Fruit fly (Drosophila melanogaster) whole organism, embryonic: ENCODE data around the gene sws.

Experiments used
- C15 ChIP-seq: fragments of 200-800 bp; sonication (Bioruptor generic); IDR thresholded peaks from 3 replicates; pipeline ENCODE4 v1.3.6; 2022; ENCODE audit warnings: missing biosample characterization, missing genetic modification characterization
- CG13123 ChIP-seq: fragments of 200-800 bp; sonication (Bioruptor generic); optimal IDR thresholded peaks from 2 replicates; lab custom pipeline; 2016; ENCODE audit warnings: missing biosample characterization, missing genetic modification characterization
- CG14860 ChIP-seq: fragments of 200-800 bp; sonication (Bioruptor generic); IDR thresholded peaks from 3 replicates; pipeline ENCODE4 v1.3.6; 2022; ENCODE audit warnings: missing biosample characterization, missing genetic modification characterization; ENCODE audit not compliant: partially characterized antibody
- CG14965 ChIP-seq: fragments of 200-800 bp; sonication (Bioruptor generic); optimal IDR thresholded peaks from 2 replicates; lab custom pipeline; 2016; ENCODE audit warnings: missing biosample characterization, missing genetic modification characterization, borderline replicate concordance
- CG15011 ChIP-seq: fragments of 200-800 bp; sonication (Bioruptor generic); optimal IDR thresholded peaks from 3 replicates; lab custom pipeline; 2018; ENCODE audit warnings: missing biosample characterization, mild to moderate bottlenecking, missing genetic modification characterization
- CG18011 ChIP-seq: fragments of 200-800 bp; sonication (Bioruptor generic); optimal IDR thresholded peaks from 2 replicates; lab custom pipeline; 2017; ENCODE audit warnings: missing biosample characterization, missing genetic modification characterization, mild to moderate bottlenecking, moderate library complexity, missing genotype
- CG18599 ChIP-seq: fragments of 200-800 bp; sonication (Bioruptor generic); optimal IDR thresholded peaks from 3 replicates; lab custom pipeline; 2017; ENCODE audit warnings: missing biosample characterization, missing genetic modification characterization, mild to moderate bottlenecking, moderate library complexity, missing genetic modification reagents
- CG2712 ChIP-seq: fragments of 200-800 bp; optimal IDR thresholded peaks from 3 replicates; lab custom pipeline; 2019; ENCODE audit warnings: missing biosample characterization, mild to moderate bottlenecking, missing genetic modification characterization, moderate library complexity
- CG3838 ChIP-seq: fragments of 200-800 bp; sonication (Bioruptor generic); optimal IDR thresholded peaks from 3 replicates; lab custom pipeline; 2016; ENCODE audit warnings: missing biosample characterization, missing genetic modification characterization
- CG4730 ChIP-seq: fragments of 200-800 bp; sonication (Bioruptor generic); IDR thresholded peaks from 2 replicates; pipeline ENCODE4 v1.3.6; 2022; ENCODE audit warnings: missing biosample characterization, missing genetic modification characterization
- CG4854 ChIP-seq: fragments of 200-800 bp; sonication (Bioruptor generic); optimal IDR thresholded peaks from 2 replicates; lab custom pipeline; 2016; ENCODE audit warnings: missing biosample characterization, missing genetic modification characterization, inconsistent platforms
- CG8478 ChIP-seq: fragments of >200 bp; optimal IDR thresholded peaks from 2 replicates; lab custom pipeline; 2018
- CG8765 ChIP-seq: fragments of 200-800 bp; sonication (Bioruptor generic); IDR thresholded peaks from 2 replicates; pipeline ENCODE4 v1.3.6; 2022; ENCODE audit warnings: missing biosample characterization, missing genetic modification characterization
- CG8924 ChIP-seq: fragments of 200-800 bp; optimal IDR thresholded peaks from 3 replicates; lab custom pipeline; 2019; ENCODE audit warnings: missing biosample characterization, mild to moderate bottlenecking, missing genetic modification characterization, moderate library complexity
- CG9727 ChIP-seq: fragments of 200-800 bp; sonication (Bioruptor generic); optimal IDR thresholded peaks from 3 replicates; lab custom pipeline; 2017; ENCODE audit warnings: missing biosample characterization, mild to moderate bottlenecking, missing genetic modification characterization
- Fer2 ChIP-seq: fragments of 200-800 bp; sonication (Bioruptor generic); optimal IDR thresholded peaks from 2 replicates; lab custom pipeline; 2018; ENCODE audit warnings: missing biosample characterization, mild to moderate bottlenecking, missing genetic modification characterization, moderate library complexity
- Fer3 ChIP-seq: fragments of 200-800 bp; sonication (Bioruptor generic); optimal IDR thresholded peaks from 2 replicates; lab custom pipeline; 2018; ENCODE audit warnings: missing biosample characterization, mild to moderate bottlenecking, missing genetic modification characterization, moderate library complexity
- Gsc ChIP-seq: fragments of 200-800 bp; sonication (Bioruptor generic); IDR thresholded peaks from 2 replicates; pipeline ENCODE4 v1.3.6; 2022; ENCODE audit warnings: missing biosample characterization, missing genetic modification characterization
- Gug ChIP-seq: fragments of 200-800 bp; sonication (Bioruptor generic); IDR thresholded peaks from 4 replicates; pipeline ENCODE4 v1.3.6; 2022; ENCODE audit warnings: missing biosample characterization, missing genetic modification characterization
- HLHmδ ChIP-seq: fragments of 200-800 bp; sonication (Bioruptor generic); optimal IDR thresholded peaks from 2 replicates; lab custom pipeline; 2018; ENCODE audit warnings: missing biosample characterization, mild to moderate bottlenecking, missing genetic modification characterization, moderate library complexity
- Neu2 ChIP-seq: fragments of 200-800 bp; sonication (Bioruptor generic); optimal IDR thresholded peaks from 3 replicates; lab custom pipeline; 2016; ENCODE audit warnings: missing biosample characterization, missing genetic modification characterization, borderline replicate concordance
- PHDP ChIP-seq: fragments of 200-800 bp; sonication (Bioruptor generic); optimal IDR thresholded peaks from 3 replicates; lab custom pipeline; 2018; ENCODE audit warnings: missing biosample characterization, mild to moderate bottlenecking, missing genetic modification characterization, moderate library complexity
- Sry-β ChIP-seq: fragments of 200-800 bp; sonication (Bioruptor generic); optimal IDR thresholded peaks from 2 replicates; lab custom pipeline; 2018; ENCODE audit warnings: missing biosample characterization, mild to moderate bottlenecking, missing genetic modification characterization, moderate library complexity
- Tbp ChIP-seq: fragments of >200 bp; optimal IDR thresholded peaks from 2 replicates; lab custom pipeline; 2018; ENCODE audit warnings: missing biosample characterization, missing genetic modification characterization
- Xrp1 ChIP-seq: fragments of 200-800 bp; sonication (Bioruptor generic); IDR thresholded peaks from 2 replicates; pipeline ENCODE4 v1.3.6; 2022; ENCODE audit warnings: missing biosample characterization, missing genetic modification characterization
- ap ChIP-seq: fragments of 200-800 bp; sonication (Bioruptor generic); IDR thresholded peaks from 2 replicates; pipeline ENCODE4 v1.3.6; 2022; ENCODE audit warnings: missing biosample characterization, missing genetic modification characterization
- ara ChIP-seq: fragments of 200-800 bp; sonication (Bioruptor generic); IDR thresholded peaks from 2 replicates; pipeline ENCODE4 v1.3.6; 2022; ENCODE audit warnings: missing biosample characterization, missing genetic modification characterization
- bab2 ChIP-seq: fragments of 200-800 bp; sonication (Bioruptor generic); optimal IDR thresholded peaks from 2 replicates; lab custom pipeline; 2016; ENCODE audit warnings: missing biosample characterization, missing genetic modification characterization
- btn ChIP-seq: fragments of 200-800 bp; sonication (Bioruptor generic); optimal IDR thresholded peaks from 2 replicates; lab custom pipeline; 2016; ENCODE audit warnings: missing biosample characterization, missing genetic modification characterization
- cg ChIP-seq: fragments of 200-800 bp; sonication (Bioruptor generic); optimal IDR thresholded peaks from 3 replicates; lab custom pipeline; 2019; ENCODE audit warnings: missing biosample characterization, mild to moderate bottlenecking, missing genetic modification characterization, moderate library complexity
- ci ChIP-seq: fragments of 200-800 bp; sonication (Bioruptor generic); IDR thresholded peaks from 3 replicates; pipeline ENCODE4 v1.3.6; 2022; ENCODE audit warnings: missing biosample characterization, missing genetic modification characterization
- dmrt11E ChIP-seq: fragments of 200-800 bp; sonication (Bioruptor generic); optimal IDR thresholded peaks from 3 replicates; lab custom pipeline; 2018; ENCODE audit warnings: missing biosample characterization, mild to moderate bottlenecking, missing genetic modification characterization, moderate library complexity
- dmrt99B ChIP-seq: fragments of 200-800 bp; sonication (Bioruptor generic); optimal IDR thresholded peaks from 2 replicates; lab custom pipeline; 2018; ENCODE audit warnings: missing biosample characterization, mild to moderate bottlenecking, missing genetic modification characterization, moderate library complexity
- fd64A ChIP-seq: fragments of 200-800 bp; sonication (Bioruptor generic); optimal IDR thresholded peaks from 3 replicates; lab custom pipeline; 2018; ENCODE audit warnings: missing biosample characterization, mild to moderate bottlenecking, missing genetic modification characterization
- fd96Cb ChIP-seq: fragments of 200-800 bp; sonication (Bioruptor generic); optimal IDR thresholded peaks from 2 replicates; lab custom pipeline; 2018; ENCODE audit warnings: missing biosample characterization, mild to moderate bottlenecking, missing genetic modification characterization, moderate library complexity
- gt ChIP-seq: fragments of 200-800 bp; sonication (Bioruptor generic); IDR thresholded peaks from 2 replicates; pipeline ENCODE4 v1.3.6; 2022; ENCODE audit warnings: missing biosample characterization, missing genetic modification characterization
- h ChIP-seq: fragments of >200 bp; optimal IDR thresholded peaks from 2 replicates; lab custom pipeline; 2017
- ken ChIP-seq: fragments of 200-800 bp; sonication (Bioruptor generic); IDR thresholded peaks from 3 replicates; pipeline ENCODE4 v1.3.6; 2022; ENCODE audit warnings: missing biosample characterization, missing genetic modification characterization
- klu ChIP-seq: fragments of 200-800 bp; sonication (Bioruptor generic); IDR thresholded peaks from 2 replicates; pipeline ENCODE4 v1.3.6; 2022; ENCODE audit warnings: missing biosample characterization, missing genetic modification characterization
- maf-S ChIP-seq: fragments of 200-800 bp; sonication (Bioruptor generic); optimal IDR thresholded peaks from 2 replicates; lab custom pipeline; 2016; ENCODE audit warnings: missing biosample characterization, missing genetic modification characterization
- mam ChIP-seq: fragments of 200-800 bp; sonication (Bioruptor generic); optimal IDR thresholded peaks from 3 replicates; lab custom pipeline; 2016; ENCODE audit warnings: missing biosample characterization, missing genetic modification characterization
- nerfin-2 ChIP-seq: fragments of 200-800 bp; sonication (Bioruptor generic); IDR thresholded peaks from 2 replicates; pipeline ENCODE4 v1.3.6; 2022; ENCODE audit warnings: missing biosample characterization, missing genetic modification characterization; ENCODE audit not compliant: partially characterized antibody
- pb ChIP-seq: fragments of 200-800 bp; sonication (Bioruptor generic); optimal IDR thresholded peaks from 3 replicates; lab custom pipeline; 2016; ENCODE audit warnings: missing biosample characterization, missing genetic modification characterization
- pfk ChIP-seq: fragments of 200-800 bp; sonication (Bioruptor generic); optimal IDR thresholded peaks from 2 replicates; lab custom pipeline; 2018; ENCODE audit warnings: missing biosample characterization, mild to moderate bottlenecking, missing genetic modification characterization, moderate library complexity
- rib ChIP-seq: fragments of 200-800 bp; sonication (Bioruptor generic); IDR thresholded peaks from 2 replicates; pipeline ENCODE4 v1.3.6; 2022; ENCODE audit warnings: missing biosample characterization, missing genetic modification characterization
- sc ChIP-seq, 3 experiments: fragments of >200 bp in 2 of 3; fragments of 200-800 bp in 1 of 3; sonication (Bioruptor generic) in 1 of 3; optimal IDR thresholded peaks; 2 replicates in 2 of 3; 3 replicates in 1 of 3; lab custom pipeline; 2017; ENCODE audit warnings: mild to moderate bottlenecking in 1 of 3, missing biosample characterization in 1 of 3, missing genetic modification characterization in 1 of 3, missing genetic modification reagents in 1 of 3
- seq ChIP-seq: fragments of 200-800 bp; sonication (Bioruptor generic); IDR thresholded peaks from 2 replicates; pipeline ENCODE4 v1.3.6; 2022; ENCODE audit warnings: missing biosample characterization, missing genetic modification characterization
- ssp ChIP-seq: fragments of 200-800 bp; sonication (Bioruptor generic); IDR thresholded peaks from 2 replicates; pipeline ENCODE4 v1.3.6; 2022; ENCODE audit warnings: missing biosample characterization, missing genetic modification characterization
- trh ChIP-seq: fragments of 200-800 bp; sonication (Bioruptor generic); optimal IDR thresholded peaks from 2 replicates; lab custom pipeline; 2016; ENCODE audit warnings: missing biosample characterization, missing genetic modification characterization
- ttk ChIP-seq: fragments of 200-800 bp; sonication (Bioruptor generic); IDR thresholded peaks from 2 replicates; pipeline ENCODE4 v2.1.2; 2022; ENCODE audit warnings: missing biosample characterization, missing genetic modification characterization
- unc-4 ChIP-seq: fragments of 200-800 bp; sonication (Bioruptor generic); IDR thresholded peaks from 2 replicates; pipeline ENCODE4 v1.3.6; 2022; ENCODE audit warnings: missing biosample characterization, missing genetic modification characterization; ENCODE audit not compliant: partially characterized antibody

Gene sws

dm6 chrX:7968215-7968799 lies at the start of gene sws (continued):
- TF ChIP-seq C15 (GFP tag; lab: Robert Waterston, UW) (no peak), CG3838 (GFP tag; lab: Kevin White, UChicago) (no peak), Xrp1 (GFP tag; lab: Robert Waterston, UW) (no peak; the same call in 1 of the 2 replicates), CG14860 (GFP tag; lab: Robert Waterston, UW) (peak; percentile 67), Tbp (GFP tag; lab: Kevin White, UChicago) (no peak), CG9727 (peak; percentile 57), CG18011 (GFP tag; lab: Kevin White, UChicago) (peak; percentile 8), ara (GFP tag; lab: Robert Waterston, UW) (no peak), ci (GFP tag; lab: Robert Waterston, UW) (no peak), fd64A (GFP tag; lab: Kevin White, UChicago) (no peak), ssp (GFP tag; lab: Robert Waterston, UW) (no peak), cg (GFP tag; lab: Kevin White, UChicago) (no peak), ttk (GFP tag; lab: Robert Waterston, UW) (no peak), Gsc (GFP tag; lab: Robert Waterston, UW) (no peak), Neu2 (no peak), seq (GFP tag; lab: Robert Waterston, UW) (no peak), pfk (GFP tag; lab: Kevin White, UChicago) (no peak), ken (GFP tag; lab: Robert Waterston, UW) (no peak), CG8478 (lab: Kevin White, UChicago) (no peak), PHDP (tag; lab: Kevin White, UChicago) (peak; percentile 53), Gug (GFP tag; lab: Robert Waterston, UW) (no peak), bab2 (GFP tag; lab: Kevin White, UChicago) (no peak), h (lab: Kevin White, UChicago) (no peak), mam (GFP tag; lab: Kevin White, UChicago) (no peak), HLHmδ (no peak), ap (no peak), CG4730 (no peak), dmrt11E (tag; lab: Kevin White, UChicago) (peak; percentile 27), CG13123 (no peak), CG14965 (GFP tag; lab: Kevin White, UChicago) (no peak), maf-S (GFP tag; lab: Kevin White, UChicago) (no peak), Fer2 (tag; lab: Kevin White, UChicago) (peak; percentile 19), rib (GFP tag; lab: Robert Waterston, UW) (no peak), CG8924 (tag; lab: Kevin White, UChicago) (peak; percentile 45), CG15011 (GFP tag; lab: Kevin White, UChicago) (no peak), klu (GFP tag; lab: Robert Waterston, UW) (no peak), pb (GFP tag; lab: Kevin White, UChicago) (no peak), btn (GFP tag; lab: Kevin White, UChicago) (no peak), CG8765 (GFP tag; lab: Robert Waterston, UW) (no peak), nerfin-2 (GFP tag; lab: Robert Waterston, UW) (peak; percentile 41; the same call in 1 of the 2 replicates), fd96Cb (tag; lab: Kevin White, UChicago) (peak; percentile 31), CG4854 (GFP tag; lab: Kevin White, UChicago) (no peak), gt (no peak), trh (GFP tag; lab: Kevin White, UChicago) (no peak), Fer3 (tag; lab: Kevin White, UChicago) (peak; percentile 22), Sry-β (peak; percentile 64), CG2712 (peak; percentile 41), dmrt99B (tag; lab: Kevin White, UChicago) (peak; percentile 16), sc (optimal IDR thresholded peaks at IDR 0.05; lab: Kevin White, UChicago) (no peak), sc (GFP tag; optimal IDR thresholded peaks at IDR 0.05; lab: Kevin White, UChicago) (no peak), CG18599 (GFP tag; lab: Kevin White, UChicago) (peak; percentile 67), unc-4 (GFP tag; lab: Robert Waterston, UW) (peak; percentile 68)
